Fruit fly (Drosophila melanogaster) ovary, adult (tissue): Measurements from ENCODE around the gene Cyp4g15.

ENCODE experiments used
- CG17801 ChIP-seq: fragments of 200-800 bp; optimal IDR thresholded peaks from 2 replicates; lab custom pipeline; 2019; ENCODE audit warnings: missing biosample characterization, mild to moderate bottlenecking, missing genetic modification characterization, moderate library complexity; ENCODE audit not compliant: partially characterized antibody

Gene Cyp4g15

DNA sequence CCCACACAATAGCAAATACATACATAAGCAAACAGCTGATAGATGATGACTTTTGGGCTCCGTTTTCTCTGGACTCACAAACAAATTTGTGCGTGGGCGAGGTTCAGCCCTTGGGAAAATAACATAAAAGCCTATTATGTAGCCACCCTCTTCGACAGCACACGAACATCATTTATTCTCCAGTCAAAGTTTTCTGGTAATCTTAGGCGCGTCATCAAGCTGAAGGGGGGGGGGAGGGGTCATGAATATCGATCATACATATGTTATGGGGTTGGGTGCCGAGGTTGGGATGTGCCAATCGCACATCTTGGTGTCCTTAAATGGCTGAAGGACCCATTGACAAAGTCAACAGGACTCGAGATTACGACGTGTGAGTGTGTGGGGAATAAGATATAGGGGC lies 21.3 kb downstream of the Cyp4g15 start:
- no peak for TF ChIP-seq CG17801

DNA sequence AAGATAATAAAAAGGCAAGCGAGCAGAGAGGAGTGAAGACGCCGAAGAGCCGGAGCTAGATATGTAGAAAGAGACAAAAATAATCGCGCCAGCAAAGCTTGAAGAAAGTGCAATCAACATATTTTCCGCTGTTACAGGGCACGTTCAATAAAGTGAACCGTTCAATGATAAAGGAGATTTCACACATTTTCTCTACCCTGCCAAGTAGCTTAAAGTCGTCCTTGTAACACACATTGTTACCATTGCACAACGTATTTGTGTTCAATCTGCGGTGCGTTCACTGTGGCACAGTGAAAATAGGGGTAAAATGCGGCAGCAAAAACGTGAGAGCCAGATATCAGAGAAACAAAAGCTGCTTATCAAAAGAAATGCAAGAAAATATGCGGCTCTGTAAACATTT lies 22.6 kb downstream of the Cyp4g15 start:
- TF ChIP-seq CG17801: peak; percentile 71

DNA sequence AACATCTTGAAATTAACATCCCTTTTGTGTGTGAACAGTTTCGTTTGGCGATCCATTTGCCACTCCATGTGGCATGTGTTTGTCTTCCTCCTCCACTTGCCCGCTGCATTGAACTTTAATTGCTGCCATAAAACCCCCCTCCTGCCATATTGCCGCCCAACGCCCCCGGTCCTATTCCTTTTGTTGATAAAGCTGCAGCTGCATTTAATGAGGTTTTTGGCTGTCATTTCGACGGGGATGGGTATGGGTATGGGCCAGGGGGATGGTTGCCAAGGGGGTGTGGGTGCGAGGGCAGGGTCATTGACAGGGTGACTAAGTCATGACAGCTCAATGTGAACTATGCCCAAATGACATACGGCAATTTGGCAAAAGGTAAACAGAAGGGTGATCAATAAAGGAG lies 23.4 kb downstream of the Cyp4g15 start:
- TF ChIP-seq CG17801: no peak

DNA sequence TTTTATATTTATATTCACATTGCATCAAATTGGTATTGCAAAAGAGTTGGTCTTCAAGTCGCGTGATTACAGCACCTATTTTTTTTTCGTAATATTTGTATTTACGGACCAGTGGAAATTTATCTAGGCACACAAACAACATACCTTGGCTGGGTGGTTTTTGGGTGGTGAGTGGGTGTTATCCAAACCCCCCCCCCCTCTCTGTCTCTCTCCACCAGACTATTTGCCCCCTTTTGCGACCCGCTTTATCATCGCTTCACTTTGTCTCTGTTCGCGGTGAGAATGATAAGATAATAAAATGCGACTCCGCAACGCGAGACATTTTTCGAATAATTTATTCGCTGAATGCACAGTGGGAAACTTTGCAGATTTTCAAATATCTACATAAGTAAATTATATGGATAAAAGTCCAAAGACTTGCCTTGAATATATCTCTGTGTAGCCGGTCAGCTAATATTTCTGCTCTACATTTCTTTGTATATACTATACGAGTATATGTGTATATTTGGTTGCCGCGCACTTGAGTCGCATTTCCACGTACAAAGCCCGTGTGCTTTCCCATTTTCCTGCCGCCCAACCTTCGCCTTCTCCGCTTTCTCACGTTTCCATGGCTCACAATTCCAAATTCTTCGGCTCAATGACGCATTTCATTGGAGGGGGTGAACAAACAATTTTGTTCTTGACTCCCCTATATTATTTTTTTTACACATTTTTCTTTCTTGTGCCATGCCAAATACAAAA lies 24.5 kb downstream of the Cyp4g15 start:
- peak; percentile 51 for TF ChIP-seq CG17801

DNA sequence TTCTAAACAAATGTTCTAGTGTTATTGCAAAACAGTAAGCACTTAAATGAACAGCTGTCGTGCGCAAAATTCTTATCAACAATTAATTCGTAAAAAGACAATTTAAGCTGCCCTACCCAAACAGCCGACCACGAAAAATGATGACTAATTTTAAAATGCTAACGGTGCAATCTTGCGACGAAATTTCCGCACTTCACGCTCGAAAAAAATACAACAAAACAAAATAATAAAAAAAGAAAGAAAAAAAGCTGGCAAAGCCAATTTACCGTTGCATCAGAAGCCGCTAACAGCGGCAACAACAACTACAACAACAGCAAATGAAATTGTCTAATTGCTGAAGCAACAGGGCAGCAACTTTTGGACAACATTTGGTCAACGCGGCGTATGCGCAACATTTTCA lies 26.8 kb downstream of the Cyp4g15 start:
- peak; percentile 83 for TF ChIP-seq CG17801

DNA sequence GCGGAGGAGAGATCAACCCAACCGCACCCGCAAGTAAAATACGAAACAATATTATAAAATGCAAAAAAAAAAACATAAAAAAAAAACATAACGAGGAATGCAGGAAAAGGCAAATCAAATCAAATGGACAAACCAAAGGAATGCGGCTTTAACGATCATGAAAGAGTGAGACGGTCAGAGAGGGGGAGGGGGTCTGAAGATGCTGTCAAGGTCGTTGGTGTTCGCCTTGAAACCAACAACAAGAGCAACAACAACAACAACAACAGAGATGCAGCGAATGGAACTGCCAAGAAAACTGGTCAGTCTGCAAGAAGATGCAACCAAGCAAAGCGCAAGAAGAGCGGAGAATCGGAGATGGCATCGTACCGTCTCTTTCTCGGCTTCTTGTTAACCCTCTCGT lies 29.4 kb downstream of the Cyp4g15 start:
- no peak for TF ChIP-seq CG17801

DNA sequence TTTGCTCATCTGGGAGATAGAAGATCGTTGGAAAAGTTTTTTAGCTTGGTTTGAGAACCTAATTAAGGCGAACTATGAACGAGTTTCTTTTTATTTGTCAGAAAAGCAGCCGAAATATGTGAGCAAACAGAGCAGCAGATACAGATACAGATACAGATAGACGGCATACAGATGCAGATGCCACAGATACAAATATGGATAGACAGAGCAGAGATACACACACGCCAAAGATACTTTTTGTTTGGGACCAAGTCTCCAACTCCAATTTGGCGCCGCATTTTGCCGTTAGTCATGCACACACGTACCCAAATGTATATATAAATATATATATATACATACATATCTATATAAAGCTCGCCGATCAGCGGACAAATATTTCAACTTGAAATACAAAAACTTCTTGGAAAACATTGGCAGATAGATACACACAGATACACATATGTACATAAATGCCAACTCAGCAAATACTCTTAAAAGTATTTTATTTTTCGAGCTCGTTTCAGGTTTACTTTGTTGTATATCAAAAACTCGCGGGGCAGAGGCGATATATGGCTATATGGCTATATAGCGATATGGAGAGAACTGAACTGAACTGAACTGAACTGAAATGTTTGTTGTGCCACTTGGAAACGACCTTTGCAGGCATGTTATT lies 33.4 kb downstream of the Cyp4g15 start:
- TF ChIP-seq CG17801: no peak

DNA sequence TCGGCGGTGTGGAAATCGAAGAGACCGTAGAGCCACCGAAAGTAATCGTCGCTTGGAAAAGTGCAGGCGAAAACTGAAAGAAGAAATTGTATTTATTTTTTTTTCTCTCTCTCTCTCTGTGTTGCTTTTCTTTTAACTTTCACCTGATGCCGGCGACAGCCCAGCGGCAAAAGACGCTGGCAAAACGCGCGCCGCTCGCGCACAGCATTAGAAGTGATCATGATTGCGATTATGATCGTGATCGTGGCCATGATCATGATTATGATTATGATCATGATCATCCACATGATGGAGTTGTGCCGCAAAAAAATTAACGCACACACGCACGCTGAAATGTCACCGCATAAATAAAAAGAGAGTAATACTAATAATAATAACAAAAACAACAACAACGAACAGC lies 34.4 kb downstream of the Cyp4g15 start:
- TF ChIP-seq CG17801: no peak

DNA sequence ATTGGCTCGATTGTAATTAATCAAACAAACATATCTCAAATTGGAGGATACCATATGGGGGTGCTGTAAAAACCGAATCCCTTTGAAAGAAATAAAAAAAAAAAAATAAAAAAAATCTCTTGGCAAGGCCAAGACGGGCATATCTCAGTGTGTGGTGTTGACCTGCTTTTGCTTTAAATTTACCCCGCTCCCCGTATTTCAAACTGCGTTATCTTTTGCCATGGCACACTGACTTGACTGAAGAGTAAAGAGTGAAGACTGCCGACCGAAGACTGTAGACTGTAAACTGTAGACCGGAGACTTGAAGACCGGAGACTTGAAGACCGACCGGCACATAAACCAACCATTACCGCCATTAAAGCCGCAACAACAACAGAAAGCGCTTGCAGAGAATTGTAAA lies 35.1 kb downstream of the Cyp4g15 start:
- TF ChIP-seq CG17801: no peak

DNA sequence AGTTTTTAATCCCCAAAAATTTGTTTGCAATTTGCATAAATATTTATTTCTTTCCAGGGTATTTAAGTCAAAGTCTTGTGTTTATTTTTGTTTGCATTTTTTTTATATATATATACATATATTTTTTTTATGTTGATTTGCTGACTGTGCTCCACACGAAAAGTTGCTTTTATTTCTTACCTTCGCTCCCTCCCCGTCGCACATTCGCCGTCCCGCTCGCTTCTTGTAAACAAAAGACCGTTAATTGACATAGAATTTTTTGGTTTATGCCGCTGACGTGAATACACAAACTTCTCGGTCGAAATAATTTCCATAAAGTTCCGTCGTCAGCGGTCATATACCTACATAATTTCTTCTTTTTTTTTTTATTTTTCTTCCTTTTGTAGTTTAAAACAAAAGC lies 36.0 kb downstream of the Cyp4g15 start:
- peak; percentile 51 for TF ChIP-seq CG17801

DNA sequence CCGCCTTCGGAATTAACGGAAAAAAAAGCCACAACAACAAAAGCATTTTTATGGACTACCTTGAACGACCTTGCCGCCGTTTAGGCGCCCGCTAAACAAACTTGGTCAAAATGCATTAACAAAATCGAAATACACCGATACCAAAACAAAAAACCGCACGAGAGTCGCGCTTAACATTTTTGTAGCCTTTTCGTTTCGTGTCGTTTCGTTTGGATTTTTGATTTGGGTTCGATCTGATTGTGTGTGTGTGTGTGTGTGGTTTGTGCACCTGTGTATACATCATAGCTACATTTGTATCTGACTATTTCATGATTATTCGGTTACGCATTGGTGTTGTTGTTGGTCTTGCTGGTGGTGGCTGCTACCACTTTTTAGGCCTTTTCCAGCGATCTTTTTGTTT lies 38.7 kb downstream of the Cyp4g15 start:
- no peak for TF ChIP-seq CG17801

DNA sequence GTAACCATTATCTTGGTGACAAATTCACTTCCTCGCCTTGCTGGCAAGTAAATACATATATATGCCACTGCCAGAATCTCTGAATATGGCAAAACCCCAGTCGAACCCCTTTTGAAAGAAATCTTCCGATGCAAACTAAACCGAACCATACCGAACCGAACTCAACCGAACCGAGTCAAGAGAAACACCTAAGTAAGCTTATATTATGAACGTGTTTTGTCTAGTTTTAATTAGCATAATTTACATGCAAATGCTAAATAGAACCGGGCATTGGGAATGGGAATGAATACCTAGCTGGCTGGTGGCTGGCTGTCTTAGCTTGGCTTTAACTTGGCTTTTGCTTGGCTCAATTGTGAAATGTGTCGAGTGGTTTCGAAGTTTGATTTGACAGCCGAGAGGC lies 40.4 kb downstream of the Cyp4g15 start:
- TF ChIP-seq CG17801: no peak

DNA sequence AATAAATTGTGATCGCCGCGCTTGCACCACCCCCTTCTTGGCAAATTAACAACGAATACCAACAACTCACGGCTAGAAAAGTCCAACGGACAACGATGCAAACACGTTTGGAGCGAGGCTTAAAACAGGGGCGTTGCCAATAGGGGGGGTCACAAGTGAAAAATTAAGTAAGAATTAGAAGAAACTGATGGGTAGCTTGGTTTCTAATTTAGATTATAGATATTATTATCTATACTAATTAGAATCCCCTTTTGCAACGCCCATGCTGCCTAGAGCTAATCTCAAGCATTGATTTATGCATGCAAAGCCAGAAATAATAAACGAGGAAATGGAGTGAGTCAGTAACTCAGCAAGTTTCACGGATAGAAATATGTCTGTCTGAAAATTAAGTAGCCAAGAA lies 41.6 kb downstream of the Cyp4g15 start:
- TF ChIP-seq CG17801: peak; percentile 0

DNA sequence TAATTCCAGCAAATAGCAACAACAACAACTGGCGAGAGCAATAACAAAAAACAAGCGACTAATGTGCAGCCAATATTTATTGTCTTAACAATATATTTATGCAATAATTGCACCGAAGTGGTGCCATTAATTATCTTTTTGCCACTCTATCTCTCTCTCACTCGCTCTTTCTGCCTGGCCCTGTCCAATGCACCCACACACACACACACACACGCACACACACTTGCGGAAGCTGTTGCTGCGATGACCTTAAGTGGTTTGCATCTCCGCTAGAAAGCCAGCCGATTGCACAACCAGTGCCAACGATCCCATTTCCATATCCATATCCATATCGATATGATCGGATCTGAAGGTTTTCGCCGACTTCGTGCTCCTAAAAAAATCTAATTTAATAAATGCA lies 43.4 kb downstream of the Cyp4g15 start:
- no peak for TF ChIP-seq CG17801

DNA sequence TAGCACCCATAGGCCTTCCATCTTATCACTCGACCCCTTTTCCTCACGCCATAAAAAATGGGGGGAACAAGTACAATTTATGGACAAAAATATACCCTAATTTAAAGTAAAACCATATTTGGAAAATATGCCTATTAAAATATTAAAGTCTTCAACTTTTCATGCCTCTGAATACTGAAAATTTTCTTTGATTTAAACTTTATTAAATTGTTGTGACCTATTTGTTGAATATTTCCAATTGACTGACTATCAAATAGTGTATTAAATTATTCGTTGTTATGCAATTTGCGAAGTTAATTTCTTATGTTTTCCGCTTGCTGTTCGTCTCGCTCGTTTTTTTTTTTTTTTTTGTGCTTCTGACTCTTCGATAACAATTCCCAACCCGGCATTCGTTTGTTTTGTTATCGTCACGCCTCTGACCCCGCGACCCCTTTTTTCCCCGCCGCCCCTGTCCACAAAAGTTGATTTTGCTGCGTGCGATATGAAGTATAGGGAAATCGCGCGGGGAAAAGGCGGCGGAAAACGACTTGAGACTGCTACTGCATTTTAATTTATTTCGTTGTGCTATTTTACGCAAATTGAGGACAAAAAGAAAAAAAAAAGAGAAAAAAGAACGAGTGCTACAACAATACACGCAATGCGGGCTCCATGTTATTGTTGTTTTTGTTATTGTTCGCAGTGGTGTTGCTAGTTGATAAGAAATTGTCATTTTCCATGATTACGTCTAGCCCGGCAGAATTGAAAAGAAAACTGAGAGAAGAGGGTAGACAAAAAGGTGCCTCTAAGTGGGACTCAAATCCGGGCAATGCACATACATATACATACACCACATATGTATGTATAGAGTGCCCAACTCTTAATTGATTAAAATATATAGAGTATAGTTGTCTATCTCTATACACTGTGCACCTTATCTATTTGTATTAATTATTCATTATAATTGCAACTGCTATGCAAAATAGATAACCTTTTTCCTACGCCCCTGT lies 45.0 kb downstream of the Cyp4g15 start:
- peak; percentile 60 for TF ChIP-seq CG17801

DNA sequence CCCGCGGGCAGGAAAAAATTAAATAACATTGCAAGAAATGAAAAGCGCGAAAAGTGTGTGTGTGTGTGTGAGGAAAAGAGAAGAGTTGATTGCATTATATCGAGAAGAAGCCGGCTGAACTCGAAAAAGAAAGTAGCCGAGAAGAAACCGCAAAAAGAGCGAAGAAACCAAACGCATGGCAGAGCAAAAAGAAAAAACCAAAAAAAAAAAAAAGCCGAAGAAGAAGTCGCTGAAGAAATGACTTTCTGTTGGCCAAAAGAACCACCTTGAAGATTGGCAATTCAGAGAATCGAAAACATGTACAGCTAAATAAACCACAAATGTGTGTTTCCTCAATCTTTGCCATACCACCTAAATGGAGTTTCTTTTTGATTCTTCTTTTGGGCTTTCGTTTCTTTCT lies 47.1 kb downstream of the Cyp4g15 start:
- TF ChIP-seq CG17801: peak; percentile 80

DNA sequence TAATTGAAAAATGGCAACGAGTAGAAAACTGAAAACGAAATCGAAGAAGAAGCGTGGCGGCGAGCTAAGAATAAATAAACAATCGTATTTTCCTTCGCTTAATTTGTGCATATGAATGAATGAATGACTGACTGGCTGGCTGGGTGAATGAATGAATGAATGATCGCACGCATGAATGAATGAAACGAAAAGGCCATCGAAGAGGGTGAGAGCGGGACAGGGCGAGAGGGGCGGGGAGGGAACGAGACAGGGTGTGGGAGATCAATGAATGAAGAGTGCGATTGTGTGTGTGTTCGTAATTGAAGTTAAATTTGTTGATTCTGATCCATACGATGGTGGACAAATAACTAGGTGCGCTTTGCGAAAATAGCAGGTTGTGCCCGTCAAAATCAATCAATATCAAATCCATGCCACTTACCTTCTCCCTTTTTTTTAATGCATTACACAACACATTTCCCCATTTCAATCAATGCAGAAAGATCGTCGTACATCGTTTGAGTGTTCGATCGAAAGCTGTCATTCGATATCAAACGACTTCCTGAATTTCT lies 50.3 kb downstream of the Cyp4g15 start:
- TF ChIP-seq CG17801: no peak
